Fruit fly (Drosophila melanogaster) whole organism, wandering third instar larva: ENCODE data around the gene Rab14.

Experiments used
- Abd-B ChIP-seq: fragments of >200 bp; optimal IDR thresholded peaks from 2 replicates; lab custom pipeline; 2017; ENCODE audit warnings: missing biosample characterization, missing genetic modification characterization
- CG32264 ChIP-seq: fragments of 200-800 bp; sonication (Bioruptor generic); optimal IDR thresholded peaks from 2 replicates; lab custom pipeline; 2016; ENCODE audit warnings: missing biosample characterization, missing genetic modification characterization
- CG9705 ChIP-seq: fragments of 200-800 bp; sonication (Bioruptor generic); optimal IDR thresholded peaks from 2 replicates; lab custom pipeline; 2018; ENCODE audit warnings: missing biosample characterization, mild to moderate bottlenecking, missing genetic modification characterization
- CrebA ChIP-seq: fragments of 200-800 bp; sonication (Bioruptor generic); optimal IDR thresholded peaks from 2 replicates; lab custom pipeline; 2016; ENCODE audit warnings: missing biosample characterization, mild to moderate bottlenecking, missing genetic modification characterization, borderline replicate concordance
- Dfd ChIP-seq: fragments of >200 bp; optimal IDR thresholded peaks from 2 replicates; lab custom pipeline; 2017; ENCODE audit warnings: missing biosample characterization, missing genetic modification characterization
- Dif ChIP-seq: fragments of 200-275, 200-300 bp; sonication (Bioruptor generic); optimal IDR thresholded peaks from 2 replicates; lab custom pipeline; 2018; ENCODE audit warnings: missing biosample characterization, missing genetic modification characterization; ENCODE audit not compliant: partially characterized antibody
- GATAd ChIP-seq: sonication (Bioruptor generic); optimal IDR thresholded peaks from 2 replicates; lab custom pipeline; 2016; ENCODE audit warnings: missing biosample characterization, missing genetic modification characterization
- HLH106 ChIP-seq: fragments of 200-800 bp; optimal IDR thresholded peaks from 3 replicates; lab custom pipeline; 2019; ENCODE audit warnings: missing biosample characterization, mild to moderate bottlenecking, missing genetic modification characterization, moderate library complexity
- Hnf4 ChIP-seq: fragments of 200-800 bp; sonication (Bioruptor generic); optimal IDR thresholded peaks from 2 replicates; lab custom pipeline; 2016; ENCODE audit warnings: missing biosample characterization, mild to moderate bottlenecking, missing genetic modification characterization
- Hr78 ChIP-seq: fragments of >200 bp; optimal IDR thresholded peaks from 2 replicates; lab custom pipeline; 2017; ENCODE audit warnings: missing biosample characterization, missing genetic modification characterization
- Hr83 ChIP-seq: fragments of 200-300 bp; sonication (Bioruptor generic); optimal IDR thresholded peaks from 2 replicates; lab custom pipeline; 2016; ENCODE audit warnings: missing biosample characterization, mild to moderate bottlenecking, missing genetic modification characterization, moderate library complexity; ENCODE audit not compliant: poor library complexity, severe bottlenecking
- Jra ChIP-seq: sonication (Bioruptor generic); optimal IDR thresholded peaks from 2 replicates; lab custom pipeline; 2016; ENCODE audit warnings: missing biosample characterization, missing genetic modification characterization
- Mio ChIP-seq: sonication (Bioruptor generic); optimal IDR thresholded peaks from 2 replicates; lab custom pipeline; 2016; ENCODE audit warnings: missing biosample characterization, missing genetic modification characterization
- Myc ChIP-seq: fragments of >200 bp; optimal IDR thresholded peaks from 2 replicates; lab custom pipeline; 2017
- N ChIP-seq: fragments of >200 bp; optimal IDR thresholded peaks from 2 replicates; lab custom pipeline; 2018; ENCODE audit warnings: missing biosample characterization, missing external identifiers, missing genetic modification characterization
- OdsH ChIP-seq: fragments of 200-800 bp; sonication (Bioruptor generic); optimal IDR thresholded peaks from 2 replicates; lab custom pipeline; 2016; ENCODE audit warnings: missing biosample characterization, mild to moderate bottlenecking, missing genetic modification characterization
- Rel ChIP-seq, 2 experiments: fragments of 200-800 bp; sonication (Bioruptor generic) in 1 of 2; optimal IDR thresholded peaks; 2 replicates in 1 of 2; 3 replicates in 1 of 2; lab custom pipeline; 2016 to 2019; ENCODE audit warnings: mild to moderate bottlenecking in 2 of 2, missing biosample characterization in 2 of 2, missing genetic modification characterization in 2 of 2, moderate library complexity in 1 of 2
- Sp1 ChIP-seq: fragments of 200-800 bp; sonication (Bioruptor generic); optimal IDR thresholded peaks from 3 replicates; lab custom pipeline; 2019; ENCODE audit warnings: missing biosample characterization, mild to moderate bottlenecking, missing genetic modification characterization, moderate library complexity
- Vsx2 ChIP-seq: fragments of 200-300, 225-300 bp; sonication (Bioruptor generic); optimal IDR thresholded peaks from 2 replicates; lab custom pipeline; 2018; ENCODE audit warnings: missing biosample characterization, missing genetic modification characterization; ENCODE audit not compliant: partially characterized antibody
- br ChIP-seq: fragments of 200-800 bp; sonication (Bioruptor generic); optimal IDR thresholded peaks from 2 replicates; lab custom pipeline; 2016; ENCODE audit warnings: missing biosample characterization, missing genetic modification characterization
- brk ChIP-seq: fragments of 200-800 bp; sonication (Bioruptor generic); optimal IDR thresholded peaks from 2 replicates; lab custom pipeline; 2016; ENCODE audit warnings: missing biosample characterization, mild to moderate bottlenecking, missing genetic modification characterization
- dl ChIP-seq, 2 experiments: fragments of 175-275, 200-275 bp in 1 of 2; fragments of 200-275 bp in 1 of 2; sonication (Bioruptor generic); optimal IDR thresholded peaks; lab custom pipeline; 2018; ENCODE audit warnings: mild to moderate bottlenecking in 2 of 2, missing biosample characterization in 2 of 2, missing genetic modification characterization in 2 of 2, moderate library complexity in 2 of 2; ENCODE audit not compliant: partially characterized antibody in 2 of 2, insufficient read depth in 1 of 2
- dmrt93B ChIP-seq: fragments of 200-800 bp; sonication (Bioruptor generic); optimal IDR thresholded peaks from 2 replicates; lab custom pipeline; 2018; ENCODE audit warnings: missing biosample characterization, mild to moderate bottlenecking, missing genetic modification characterization
- dsf ChIP-seq: sonication (Bioruptor generic); optimal IDR thresholded peaks from 2 replicates; lab custom pipeline; 2016; ENCODE audit warnings: missing biosample characterization, missing genetic modification characterization, borderline replicate concordance
- ey ChIP-seq: fragments of 200-800 bp; sonication (Bioruptor generic); optimal IDR thresholded peaks from 2 replicates; lab custom pipeline; 2016; ENCODE audit warnings: missing biosample characterization, missing genetic modification characterization
- foxo ChIP-seq, 2 experiments: fragments of 200-800 bp; sonication (Bioruptor generic); optimal IDR thresholded peaks; 2 replicates in 1 of 2; 3 replicates in 1 of 2; lab custom pipeline; 2016 to 2017; ENCODE audit warnings: missing biosample characterization in 2 of 2, missing genetic modification characterization in 2 of 2
- fru ChIP-seq: fragments of 200-800 bp; sonication (Bioruptor generic); optimal IDR thresholded peaks from 3 replicates; lab custom pipeline; 2016; ENCODE audit warnings: missing biosample characterization, mild to moderate bottlenecking, missing genetic modification characterization
- h ChIP-seq: fragments of 200-800 bp; sonication (Bioruptor generic); optimal IDR thresholded peaks from 3 replicates; lab custom pipeline; 2016; ENCODE audit warnings: missing biosample characterization, mild to moderate bottlenecking, missing genetic modification characterization
- jim ChIP-seq: fragments of 175-275, 200-325 bp; sonication (Bioruptor generic); optimal IDR thresholded peaks from 2 replicates; lab custom pipeline; 2016; ENCODE audit warnings: missing biosample characterization, mild to moderate bottlenecking, missing genetic modification characterization
- lola ChIP-seq: fragments of >200 bp; optimal IDR thresholded peaks from 2 replicates; lab custom pipeline; 2017; ENCODE audit warnings: missing biosample characterization, missing genetic modification characterization
- pan ChIP-seq: fragments of >200 bp; optimal IDR thresholded peaks from 2 replicates; lab custom pipeline; 2017
- psq ChIP-seq: fragments of 200-800 bp; sonication (Bioruptor generic); optimal IDR thresholded peaks from 3 replicates; lab custom pipeline; 2017; ENCODE audit warnings: missing biosample characterization, mild to moderate bottlenecking, missing genetic modification characterization, moderate library complexity
- rgr ChIP-seq: fragments of 200-800 bp; sonication (Bioruptor generic); optimal IDR thresholded peaks from 3 replicates; lab custom pipeline; 2016; ENCODE audit warnings: missing biosample characterization, mild to moderate bottlenecking, missing genetic modification characterization
- sage ChIP-seq: fragments of 200-800 bp; sonication (Bioruptor generic); optimal IDR thresholded peaks from 2 replicates; lab custom pipeline; 2016; ENCODE audit warnings: missing biosample characterization, mild to moderate bottlenecking, missing genetic modification characterization
- sv ChIP-seq: fragments of 200-800 bp; sonication (Bioruptor generic); optimal IDR thresholded peaks from 3 replicates; lab custom pipeline; 2016; ENCODE audit warnings: missing biosample characterization, missing genetic modification characterization
- tai ChIP-seq: sonication (Bioruptor generic); optimal IDR thresholded peaks from 2 replicates; lab custom pipeline; 2016; ENCODE audit warnings: missing biosample characterization, missing genetic modification characterization
- usp ChIP-seq: fragments of >200 bp; optimal IDR thresholded peaks from 2 replicates; lab custom pipeline; 2017; ENCODE audit warnings: missing biosample characterization, missing genetic modification characterization
- woc ChIP-seq: sonication (Bioruptor generic); optimal IDR thresholded peaks from 2 replicates; lab custom pipeline; 2016; ENCODE audit warnings: missing biosample characterization, mild to moderate bottlenecking, missing genetic modification characterization

The Rab14 gene

DNA sequence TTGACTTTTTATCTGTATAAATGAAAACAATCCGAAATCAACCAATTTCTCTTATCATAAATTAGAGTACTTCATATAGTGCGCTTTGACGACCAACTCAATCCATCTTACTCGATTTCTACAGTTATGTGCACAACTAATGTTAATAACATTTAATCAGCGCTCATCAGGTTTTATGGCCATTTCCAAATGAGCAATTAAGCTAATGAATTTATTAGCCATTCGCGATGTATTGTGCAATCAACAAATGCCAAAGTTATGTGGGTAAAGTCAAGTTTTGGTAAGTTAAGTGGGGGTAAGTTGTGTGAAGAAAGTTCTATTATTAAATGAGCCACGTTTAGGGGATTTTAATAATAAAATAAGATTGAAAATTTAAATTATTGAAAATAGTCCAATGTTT is 38.6 kb downstream of the Rab14 start:
- TF ChIP-seq lola, result no peak
- no peak for TF ChIP-seq pan
- TF ChIP-seq h (GFP tag; lab: Kevin White, UChicago), result no peak
- TF ChIP-seq CG32264, result no peak
- no peak for TF ChIP-seq sv (GFP tag; lab: Kevin White, UChicago)
- TF ChIP-seq brk (GFP tag; lab: Kevin White, UChicago), result no peak
- no peak for TF ChIP-seq br
- TF ChIP-seq CrebA (GFP tag; lab: Kevin White, UChicago), result no peak
- no peak for TF ChIP-seq Vsx2 (GFP tag; lab: Kevin White, UChicago)
- no peak for TF ChIP-seq Dfd (GFP tag; lab: Kevin White, UChicago)
- TF ChIP-seq Mio (GFP tag; lab: Kevin White, UChicago), result no peak

- TF ChIP-seq Sp1 (GFP tag; lab: Kevin White, UChicago) (peak; percentile 65), Dif (GFP tag; lab: Kevin White, UChicago) (no peak), CG9705 (GFP tag; lab: Kevin White, UChicago) (no peak), Hr83 (GFP tag; lab: Kevin White, UChicago) (no peak), foxo (GFP tag; optimal IDR thresholded peaks at IDR 0.05; lab: Kevin White, UChicago) (peak in 1 of 2 experiments; percentile 41), sv (GFP tag; lab: Kevin White, UChicago) (no peak), dsf (no peak), h (GFP tag; lab: Kevin White, UChicago) (peak; percentile 26), br (no peak), usp (GFP tag; lab: Kevin White, UChicago) (no peak), Rel (GFP tag; optimal IDR thresholded peaks at IDR 0.05; lab: Kevin White, UChicago) (peak; percentile 13), Rel (tag; optimal IDR thresholded peaks at IDR 0.05; lab: Kevin White, UChicago) (peak; percentile 55), sage (GFP tag; lab: Kevin White, UChicago) (peak; percentile 11), fru (no peak), lola (no peak), Dfd (GFP tag; lab: Kevin White, UChicago) (no peak), dmrt93B (GFP tag; lab: Kevin White, UChicago) (no peak), pan (no peak), CG32264 (no peak), Vsx2 (GFP tag; lab: Kevin White, UChicago) (no peak), Hr78 (no peak), dl (GFP tag; optimal IDR thresholded peaks at IDR 0.05; lab: Kevin White, UChicago; ENCODE audit: insufficient read depth in 1 of 2, partially characterized antibody in 2 of 2) (no peak), OdsH (GFP tag; lab: Kevin White, UChicago) (no peak), psq (GFP tag; lab: Kevin White, UChicago) (no peak), tai (GFP tag; lab: Kevin White, UChicago) (no peak), GATAd (no peak), rgr (peak; percentile 7), HLH106 (peak; percentile 28), brk (GFP tag; lab: Kevin White, UChicago) (no peak), Myc (lab: Kevin White, UChicago) (no peak), woc (GFP tag; lab: Kevin White, UChicago) (peak; percentile 28), CrebA (GFP tag; lab: Kevin White, UChicago) (peak; percentile 51), ey (GFP tag; lab: Kevin White, UChicago) (peak; percentile 8), Abd-B (GFP tag; lab: Kevin White, UChicago) (no peak), Hnf4 (GFP tag; lab: Kevin White, UChicago) (no peak), N (no peak), Mio (GFP tag; lab: Kevin White, UChicago) (no peak), jim (GFP tag; lab: Kevin White, UChicago) (no peak), Jra (GFP tag; lab: Kevin White, UChicago) (no peak)
- TF ChIP-seq, all 38 proteins: peak for 10
Measured at dm6 chr2L:14394298-14395064, 39.5 kb downstream of the Rab14 start.
